Fruit fly (Drosophila melanogaster) whole organism, prepupa: ENCODE data around the gene Ir92a.

ENCODE experiments used
- CG3032 ChIP-seq: fragments of 200-800 bp; optimal IDR thresholded peaks from 2 replicates; lab custom pipeline; 2019; ENCODE audit warnings: missing biosample characterization, mild to moderate bottlenecking, missing genetic modification characterization, moderate library complexity
- CG7368 ChIP-seq: fragments of 200-800 bp; sonication (Bioruptor generic); optimal IDR thresholded peaks from 3 replicates; lab custom pipeline; 2016; ENCODE audit warnings: missing biosample characterization, missing genetic modification characterization
- Hr38 ChIP-seq: sonication (Bioruptor generic); optimal IDR thresholded peaks from 2 replicates; lab custom pipeline; 2016; ENCODE audit warnings: missing biosample characterization, missing genetic modification characterization
- Lpt ChIP-seq: fragments of 200-800 bp; sonication (Bioruptor generic); optimal IDR thresholded peaks from 3 replicates; lab custom pipeline; 2016; ENCODE audit warnings: missing biosample characterization, missing genetic modification characterization
- Sox102F ChIP-seq: fragments of 200-800 bp; sonication (Bioruptor generic); optimal IDR thresholded peaks from 2 replicates; lab custom pipeline; 2016; ENCODE audit warnings: missing biosample characterization, mild to moderate bottlenecking, missing genetic modification characterization
- dac ChIP-seq: fragments of 200-800 bp; sonication (Bioruptor generic); optimal IDR thresholded peaks from 2 replicates; lab custom pipeline; 2017; ENCODE audit warnings: missing biosample characterization, mild to moderate bottlenecking, missing genetic modification characterization
- ss ChIP-seq, 2 experiments: fragments of 200-800 bp; sonication (Bioruptor generic); optimal IDR thresholded peaks; 2 replicates in 1 of 2; 3 replicates in 1 of 2; lab custom pipeline; 2017 to 2018; ENCODE audit warnings: mild to moderate bottlenecking in 2 of 2, missing biosample characterization in 2 of 2, missing genetic modification characterization in 2 of 2, moderate library complexity in 1 of 2
- svp ChIP-seq: fragments of 200-800 bp; sonication (Bioruptor generic); peaks from one replicate; lab custom pipeline; 2016; ENCODE audit warnings: missing biosample characterization, missing genetic modification characterization

- no peak for TF ChIP-seq Hr38 (GFP tag; lab: Kevin White, UChicago)
- no peak for TF ChIP-seq dac (GFP tag; lab: Kevin White, UChicago)
- no peak for TF ChIP-seq ss (GFP tag; optimal IDR thresholded peaks at IDR 0.05; lab: Kevin White, UChicago)
- no peak for TF ChIP-seq CG7368 (GFP tag; lab: Kevin White, UChicago)
- no peak for TF ChIP-seq CG3032 (tag; lab: Kevin White, UChicago)
- TF ChIP-seq svp (GFP tag; lab: Kevin White, UChicago) = no peak
- no peak for TF ChIP-seq Sox102F (GFP tag; lab: Kevin White, UChicago)
- no peak for TF ChIP-seq Lpt (GFP tag; lab: Kevin White, UChicago)
Measured at dm6 chr3R:20310498-20310822, 28.3 kb upstream of the Ir92a start.
